Worm (Caenorhabditis elegans): Measurements from ENCODE around the gene W06H8.6.

Gene W06H8.6

DNA sequence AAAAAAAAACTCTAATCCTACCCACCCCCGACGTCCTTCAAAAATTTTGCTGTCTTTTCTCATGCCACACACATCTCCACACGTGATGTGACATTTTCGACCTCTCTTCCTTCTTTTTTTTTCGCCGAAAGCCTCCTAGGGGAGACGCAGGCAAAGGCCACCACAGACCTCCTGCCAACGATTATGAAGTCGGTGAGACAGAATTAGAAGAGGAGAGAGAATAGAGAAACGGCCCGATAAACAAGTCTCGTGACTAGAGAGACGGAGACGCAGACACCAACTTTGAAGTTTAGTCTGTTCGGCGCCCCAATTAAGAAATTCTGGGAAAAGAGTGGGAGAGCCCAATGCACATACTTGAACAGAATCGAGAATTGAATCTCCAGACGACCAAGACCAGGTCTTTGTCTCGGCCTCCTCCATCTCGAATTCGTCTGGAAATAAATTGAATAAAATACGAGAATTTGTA, 2.3 kb downstream of the W06H8.6 start (continued):
- peak; percentile 95 for TF ChIP-seq jun-1 (tag; optimal IDR thresholded peaks at IDR 0.05)
- TF ChIP-seq fkh-2 (tag; optimal IDR thresholded peaks at IDR 0.05), result peak; percentile 78
- TF ChIP-seq egl-5 (tag; optimal IDR thresholded peaks at IDR 0.05), result peak; percentile 98
- TF ChIP-seq ZK546.5 (tag; optimal IDR thresholded peaks at IDR 0.05), result no peak
- TF ChIP-seq nhr-25 (tag; optimal IDR thresholded peaks at IDR 0.05), result peak; percentile 95
- TF ChIP-seq R02D3.7 (tag; optimal IDR thresholded peaks at IDR 0.05), result peak; percentile 62
- peak; percentile 97 for TF ChIP-seq fkh-10 (GFP tag; optimal IDR thresholded peaks at IDR 0.05)

DNA sequence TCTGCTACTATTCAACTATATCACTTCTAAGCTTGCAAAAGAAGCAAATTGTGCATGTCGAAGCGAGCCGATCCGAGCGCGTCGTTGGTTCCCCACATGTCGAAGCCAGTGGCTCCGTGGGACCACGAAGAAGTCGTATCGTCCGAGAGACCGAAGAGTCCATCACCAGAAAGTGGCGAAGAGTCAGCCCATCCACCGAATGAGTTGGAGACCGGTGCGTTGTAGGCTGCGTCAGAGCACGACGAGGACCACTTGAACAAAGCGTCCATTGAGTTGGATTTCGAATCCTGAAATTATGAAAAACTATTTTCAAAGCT, 2.8 kb downstream of the W06H8.6 start:
- TF ChIP-seq ama-1 (optimal IDR thresholded peaks at IDR 0.05), result peak; percentile 79
- no peak for TF ChIP-seq ceh-16 (tag; optimal IDR thresholded peaks at IDR 0.05)

DNA sequence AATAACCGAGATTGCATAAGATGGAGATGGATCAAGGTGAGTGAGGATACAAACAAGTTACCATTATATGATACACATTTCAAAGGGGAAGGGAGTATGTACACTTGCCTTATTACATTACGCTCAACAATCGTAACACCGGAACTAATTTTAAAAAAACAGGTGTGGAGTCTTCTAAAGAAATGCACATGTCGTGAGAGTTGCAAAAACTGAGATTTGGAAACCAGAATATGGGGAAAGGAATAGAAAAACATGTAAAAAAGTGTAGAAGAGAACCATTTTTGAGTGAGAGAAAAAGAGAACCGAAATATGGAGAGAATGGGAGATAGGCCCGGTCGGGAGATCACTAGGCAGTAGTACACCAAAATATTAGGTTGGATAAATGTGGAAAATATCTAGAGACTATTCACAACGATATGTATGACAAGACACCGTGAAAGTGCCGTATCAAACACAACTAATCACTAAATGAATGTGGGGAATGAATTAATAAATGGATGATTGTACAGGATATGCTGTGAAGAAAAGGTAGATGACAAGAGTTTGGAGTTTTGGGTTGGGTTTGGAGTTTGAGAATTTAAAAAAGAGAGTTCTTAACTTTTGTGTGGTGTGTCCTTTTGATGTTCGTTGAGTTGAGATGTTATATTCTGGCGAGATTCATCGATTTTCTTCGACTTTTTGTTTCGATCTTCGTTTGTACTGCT, 3.3 kb downstream of the W06H8.6 start:
- TF ChIP-seq ceh-16 (tag; optimal IDR thresholded peaks at IDR 0.05) (no peak), tbx-2 (tag; optimal IDR thresholded peaks at IDR 0.05) (no peak), lin-15B (tag; optimal IDR thresholded peaks at IDR 0.05) (no peak), nhr-23 (tag; optimal IDR thresholded peaks at IDR 0.05) (no peak), ztf-4 (tag; optimal IDR thresholded peaks at IDR 0.05) (peak; percentile 66), nhr-43 (tag; optimal IDR thresholded peaks at IDR 0.05; ENCODE audit: poor library complexity, severe bottlenecking) (peak; percentile 77), elt-3 (tag; optimal IDR thresholded peaks at IDR 0.05) (no peak)

ce11 chrV:6222779-6223276, 4.0 kb downstream of the W06H8.6 start:
- peak; percentile 40 for TF ChIP-seq ama-1 (optimal IDR thresholded peaks at IDR 0.05)
- peak; percentile 14 for TF ChIP-seq nhr-23 (tag; optimal IDR thresholded peaks at IDR 0.05)
- no peak for TF ChIP-seq unc-62 (GFP tag; optimal IDR thresholded peaks at IDR 0.05)
- TF ChIP-seq nhr-43 (tag; optimal IDR thresholded peaks at IDR 0.05; ENCODE audit: poor library complexity, severe bottlenecking), result peak; percentile 71
- no peak for TF ChIP-seq ztf-11 (tag; optimal IDR thresholded peaks at IDR 0.05)
- no peak for TF ChIP-seq nhr-12 (tag; optimal IDR thresholded peaks at IDR 0.05)
- peak; percentile 8 for TF ChIP-seq hmg-11 (tag; optimal IDR thresholded peaks at IDR 0.05)
- TF ChIP-seq jun-1 (tag; optimal IDR thresholded peaks at IDR 0.05), result peak; percentile 6
- TF ChIP-seq aly-2 (tag; optimal IDR thresholded peaks at IDR 0.05), result peak; percentile 27
- TF ChIP-seq elt-3 (tag; optimal IDR thresholded peaks at IDR 0.05), result peak in 1 of 3 experiments; percentile 15
- no peak for TF ChIP-seq nhr-237 (tag; optimal IDR thresholded peaks at IDR 0.05)
- peak; percentile 38 for TF ChIP-seq elt-2 (tag; optimal IDR thresholded peaks at IDR 0.05)

DNA sequence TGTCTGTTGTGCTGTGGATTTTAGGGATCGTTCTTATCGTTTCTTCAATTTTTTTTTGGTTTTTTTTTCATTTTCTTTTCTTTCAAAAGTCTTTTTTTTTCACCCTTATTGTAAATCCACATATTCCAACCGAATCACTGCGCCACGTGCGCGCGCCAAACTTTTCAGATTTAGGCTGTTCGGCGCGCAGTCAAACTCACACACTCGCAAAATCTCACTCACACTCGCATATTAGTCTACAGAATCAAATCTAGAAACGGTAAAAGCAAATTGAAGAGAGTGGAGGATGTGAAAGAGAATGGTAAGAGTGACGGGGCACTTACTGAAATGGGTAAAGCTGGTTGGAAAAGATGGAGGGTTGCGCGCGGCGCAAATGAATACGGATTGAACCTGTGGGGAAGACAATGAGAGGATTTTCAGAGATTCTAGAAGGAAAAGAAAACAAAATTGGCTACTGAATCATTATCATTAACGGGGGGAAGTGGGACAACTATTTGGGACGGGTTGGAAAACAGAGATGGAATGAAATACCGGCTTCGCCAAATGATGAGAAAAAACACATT, 4.6 kb downstream of the W06H8.6 start:
- TF ChIP-seq ama-1 (optimal IDR thresholded peaks at IDR 0.05) (peak; percentile 54), nhr-237 (tag; optimal IDR thresholded peaks at IDR 0.05) (no peak), nhr-25 (tag; optimal IDR thresholded peaks at IDR 0.05) (peak; percentile 37)

DNA sequence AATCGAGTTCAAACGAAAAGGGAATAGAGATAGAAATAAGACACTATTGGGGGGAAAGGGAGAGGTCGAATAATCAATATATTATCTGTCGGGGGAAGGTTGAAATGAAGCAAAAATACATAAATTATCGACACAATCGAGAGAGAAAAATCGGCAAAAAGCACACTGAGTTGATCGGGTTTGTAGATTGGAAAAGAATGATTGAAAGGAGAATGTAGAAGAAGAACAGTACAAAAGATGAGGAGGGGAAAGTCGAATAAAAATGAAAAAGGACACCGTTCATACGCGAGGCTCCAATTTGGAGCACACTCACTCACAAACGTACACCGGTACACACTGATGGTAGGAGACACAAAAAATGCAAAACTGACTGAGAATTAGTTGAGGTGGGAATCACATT, 5.5 kb downstream of the W06H8.6 start:
- TF ChIP-seq mdl-1 (tag; optimal IDR thresholded peaks at IDR 0.05), result no peak
- no peak for TF ChIP-seq aly-2 (tag; optimal IDR thresholded peaks at IDR 0.05)
- TF ChIP-seq egl-27 (tag; optimal IDR thresholded peaks at IDR 0.05), result no peak
- TF ChIP-seq jun-1 (tag; optimal IDR thresholded peaks at IDR 0.05), result no peak
- TF ChIP-seq ama-1 (optimal IDR thresholded peaks at IDR 0.05), result peak; percentile 57
- no peak for TF ChIP-seq lin-39 (tag; optimal IDR thresholded peaks at IDR 0.05)

DNA sequence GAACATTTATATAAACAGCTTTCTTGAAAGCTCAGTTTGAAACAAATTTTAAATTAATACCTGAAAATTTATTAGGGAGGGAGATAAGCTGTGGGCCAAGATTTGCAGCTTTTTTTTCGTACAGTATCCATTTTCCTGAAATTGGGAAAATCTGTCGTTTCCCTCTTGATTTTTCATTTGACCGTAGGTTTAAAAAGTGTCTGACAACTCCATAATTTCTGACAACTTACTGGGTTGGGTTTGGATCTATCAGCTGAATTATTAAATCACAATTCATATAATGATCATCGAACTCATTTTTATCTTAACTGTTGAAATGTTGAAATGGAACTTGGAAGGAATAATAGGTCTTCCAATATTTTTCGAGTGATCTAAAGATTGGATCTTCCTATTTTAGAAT, 6.1 kb downstream of the W06H8.6 start:
- TF ChIP-seq nhr-11 (tag; optimal IDR thresholded peaks at IDR 0.05), result no peak
- no peak for TF ChIP-seq elt-3 (tag; optimal IDR thresholded peaks at IDR 0.05)
- peak; percentile 73 for TF ChIP-seq ama-1 (optimal IDR thresholded peaks at IDR 0.05)
- TF ChIP-seq skn-1 (tag; optimal IDR thresholded peaks at IDR 0.05), result no peak
- TF ChIP-seq lsy-12 (tag; optimal IDR thresholded peaks at IDR 0.05), result peak; percentile 51
- peak; percentile 59 for TF ChIP-seq ztf-4 (tag; optimal IDR thresholded peaks at IDR 0.05)
- no peak for TF ChIP-seq egl-27 (tag; optimal IDR thresholded peaks at IDR 0.05)
- TF ChIP-seq ceh-9 (tag; optimal IDR thresholded peaks at IDR 0.05), result no peak
- TF ChIP-seq mdl-1 (tag; optimal IDR thresholded peaks at IDR 0.05), result no peak
- peak; percentile 34 for TF ChIP-seq pha-4 (tag; optimal IDR thresholded peaks at IDR 0.05)
- TF ChIP-seq nhr-23 (tag; optimal IDR thresholded peaks at IDR 0.05), result peak; percentile 17
- TF ChIP-seq daf-12 (tag; optimal IDR thresholded peaks at IDR 0.05), result no peak
